Worm (Caenorhabditis elegans) whole organism, midembryonic: ENCODE measurements around the gene cchl-1.

Experiments used
- T22C8.4 ChIP-seq: fragments of 200-800 bp; sonication (Bioruptor generic); IDR thresholded peaks from 2 replicates; pipeline ENCODE4 v1.3.6; 2022; ENCODE audit warnings: missing genetic modification characterization, missing compliant biosample characterization
- cog-1 ChIP-seq: sonication (generic microtip); optimal IDR thresholded peaks from 2 replicates; lab custom pipeline; 2016; ENCODE audit warnings: missing genetic modification characterization, missing compliant biosample characterization
- flt-1 ChIP-seq: fragments of 200-800 bp; sonication (Bioruptor generic); IDR thresholded peaks from 2 replicates; pipeline ENCODE4 v1.3.6; 2022; ENCODE audit warnings: missing genetic modification characterization, missing compliant biosample characterization
- klf-2 ChIP-seq: fragments of 200-800 bp; sonication (Bioruptor generic); conservative IDR thresholded peaks from 2 replicates; pipeline ENCODE4 v1.3.6; 2022; ENCODE audit warnings: missing genetic modification reagents, missing genetic modification characterization, missing compliant biosample characterization
- med-1 ChIP-seq: sonication (generic microtip); optimal IDR thresholded peaks from 2 replicates; lab custom pipeline; 2017; ENCODE audit warnings: missing genetic modification characterization, mild to moderate bottlenecking, missing compliant biosample characterization, antibody characterized with exemption, missing genetic modification reagents; ENCODE audit not compliant: insufficient read depth
- ref-1 ChIP-seq: fragments of 200-800 bp; sonication (Bioruptor generic); conservative IDR thresholded peaks from 2 replicates; pipeline ENCODE4 v1.3.6; 2022; ENCODE audit warnings: missing genetic modification reagents, missing genetic modification characterization, missing compliant biosample characterization
- tab-1 ChIP-seq: fragments of 200-800 bp; sonication (Bioruptor generic); IDR thresholded peaks from 2 replicates; pipeline ENCODE4 v1.3.6; 2022; ENCODE audit warnings: missing genetic modification characterization, missing compliant biosample characterization
- ztf-23 ChIP-seq: fragments of 200-800 bp; sonication (Bioruptor generic); IDR thresholded peaks from 2 replicates; pipeline ENCODE4 v1.3.6; 2022; ENCODE audit warnings: missing genetic modification reagents, missing genetic modification characterization, missing compliant biosample characterization
- ztf-29 ChIP-seq: fragments of 200-800 bp; sonication (Bioruptor generic); IDR thresholded peaks from 2 replicates; pipeline ENCODE4 v1.3.6; 2022; ENCODE audit warnings: missing genetic modification reagents, missing genetic modification characterization, missing compliant biosample characterization

The cchl-1 gene

DNA sequence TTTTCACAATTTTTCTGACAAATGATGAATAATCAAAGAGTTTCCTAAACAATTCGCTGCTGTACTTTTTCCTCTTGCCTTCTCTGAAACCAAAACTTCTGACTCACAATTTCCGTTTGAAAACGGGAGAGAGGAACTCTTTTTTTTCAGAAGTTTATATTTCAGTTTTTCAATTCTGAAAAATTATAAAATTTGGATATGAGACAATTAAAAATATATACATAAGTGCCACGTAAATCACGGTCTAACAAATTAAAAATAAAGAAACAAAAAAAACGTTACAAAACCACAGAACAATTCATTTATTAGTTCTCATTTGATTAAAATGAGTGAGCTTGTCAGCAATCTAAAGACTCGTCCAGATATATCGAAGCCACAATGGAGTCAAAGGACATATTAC is 50.5 kb downstream of the cchl-1 start, which contains the start of gene sfxn-1.2:
Gene sfxn-1.2, plus strand, starts transcription at position 301 of the 400 bp plus-strand sequence.
- no peak for TF ChIP-seq ztf-23 (GFP tag; lab: Robert Waterston, UW)
- TF ChIP-seq ztf-29, result no peak
- no peak for TF ChIP-seq tab-1 (GFP tag; lab: Robert Waterston, UW)
- TF ChIP-seq ref-1, result no peak
- TF ChIP-seq med-1 (GFP tag; lab: Kevin White, UChicago), result no peak
- no peak for TF ChIP-seq flt-1 (GFP tag; lab: Robert Waterston, UW)
- no peak for TF ChIP-seq T22C8.4 (GFP tag; lab: Robert Waterston, UW)
- no peak for TF ChIP-seq cog-1 (tag; lab: Kevin White, UChicago)
- TF ChIP-seq klf-2 (GFP tag; lab: Robert Waterston, UW), result no peak
